Worm (Caenorhabditis elegans) whole organism, mixed stage, embryonic: ENCODE results near the gene Y73C8C.12.

ENCODE experiments used
- ces-1 ChIP-seq: fragments of 150-350 bp; optimal IDR thresholded peaks from 2 replicates; lab custom pipeline; 2014; ENCODE audit warnings: missing biosample characterization, missing genetic modification reagents, missing genetic modification characterization
- drap-1 ChIP-seq: fragments of 200-800 bp; sonication (Bioruptor generic); optimal IDR thresholded peaks from 3 replicates; lab custom pipeline; 2018; ENCODE audit warnings: mild to moderate bottlenecking, missing genetic modification characterization, missing compliant biosample characterization
- elt-3 ChIP-seq: fragments of 150-350 bp; optimal IDR thresholded peaks from 2 replicates; lab custom pipeline; 2014; ENCODE audit warnings: missing biosample characterization, missing genetic modification characterization
- nhr-28 ChIP-seq: fragments of 150-350 bp; optimal IDR thresholded peaks from 2 replicates; lab custom pipeline; 2014; ENCODE audit warnings: missing biosample characterization, missing genetic modification characterization
- nhr-76 ChIP-seq: sonication (generic microtip); optimal IDR thresholded peaks from 2 replicates; lab custom pipeline; 2017; ENCODE audit warnings: missing biosample characterization, missing genetic modification characterization
- pha-4 ChIP-seq: fragments of 150-350 bp; optimal IDR thresholded peaks from 2 replicates; lab custom pipeline; 2018; ENCODE audit warnings: missing biosample characterization, missing genetic modification reagents, missing genetic modification characterization
- snpc-4 ChIP-seq: fragments of 150-350 bp; optimal IDR thresholded peaks from 2 replicates; lab custom pipeline; 2014; ENCODE audit warnings: missing biosample characterization, missing genetic modification characterization
- sptf-1 ChIP-seq: sonication (generic microtip); optimal IDR thresholded peaks from 2 replicates; lab custom pipeline; 2017; ENCODE audit warnings: mild to moderate bottlenecking, missing genetic modification characterization, moderate library complexity, missing compliant biosample characterization
- unc-120 ChIP-seq: sonication (generic microtip); optimal IDR thresholded peaks from 2 replicates; lab custom pipeline; 2017; ENCODE audit warnings: missing genetic modification characterization, missing compliant biosample characterization; ENCODE audit not compliant: poor library complexity, severe bottlenecking
- unc-62 ChIP-seq: fragments of 150-350 bp; optimal IDR thresholded peaks from 2 replicates; lab custom pipeline; 2014; ENCODE audit warnings: missing biosample characterization, missing genetic modification reagents, missing genetic modification characterization
- ztf-11 ChIP-seq: fragments of 150-350 bp; optimal IDR thresholded peaks from 2 replicates; lab custom pipeline; 2014; ENCODE audit warnings: missing biosample characterization, missing genetic modification characterization

DNA sequence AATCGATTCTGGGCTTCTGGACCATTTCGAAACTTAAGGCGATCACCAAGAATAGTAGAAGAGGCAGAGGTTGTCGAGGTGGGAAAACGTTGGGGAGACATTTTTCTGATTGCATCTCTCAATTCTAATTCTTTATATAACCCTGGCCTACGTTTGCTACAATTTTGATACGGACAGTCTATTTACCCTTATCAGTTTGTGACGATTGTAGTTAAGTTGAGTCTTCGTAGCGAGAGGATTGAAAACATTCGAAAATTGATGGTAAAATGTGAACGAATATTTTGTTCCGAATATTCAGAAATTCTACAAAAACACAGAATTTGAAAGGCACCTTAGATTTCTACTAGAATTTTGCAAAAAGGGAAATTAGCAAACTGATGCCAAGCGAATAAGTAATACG lies 2.7 kb downstream of the Y73C8C.12 start, which contains the start of gene Y73C8C.10:
- TF ChIP-seq nhr-28 (tag; lab: Kevin White, UChicago) = no peak
- no peak for TF ChIP-seq pha-4 (tag; lab: Kevin White, UChicago)
- no peak for TF ChIP-seq sptf-1 (tag; lab: Kevin White, UChicago)
- no peak for TF ChIP-seq unc-62 (GFP tag; lab: Kevin White, UChicago)
- no peak for TF ChIP-seq unc-120 (tag; lab: Kevin White, UChicago)
- no peak for TF ChIP-seq ztf-11 (tag; lab: Kevin White, UChicago)
- no peak for TF ChIP-seq snpc-4 (tag; lab: Kevin White, UChicago)
- no peak for TF ChIP-seq nhr-76 (tag; lab: Kevin White, UChicago)
- no peak for TF ChIP-seq ces-1
- TF ChIP-seq drap-1 (GFP tag; lab: Kevin White, UChicago) = no peak
- no peak for TF ChIP-seq elt-3 (tag; lab: Kevin White, UChicago)
